Fruit fly (Drosophila melanogaster): Measurements from ENCODE around the gene CG31715.

Gene CG31715

DNA sequence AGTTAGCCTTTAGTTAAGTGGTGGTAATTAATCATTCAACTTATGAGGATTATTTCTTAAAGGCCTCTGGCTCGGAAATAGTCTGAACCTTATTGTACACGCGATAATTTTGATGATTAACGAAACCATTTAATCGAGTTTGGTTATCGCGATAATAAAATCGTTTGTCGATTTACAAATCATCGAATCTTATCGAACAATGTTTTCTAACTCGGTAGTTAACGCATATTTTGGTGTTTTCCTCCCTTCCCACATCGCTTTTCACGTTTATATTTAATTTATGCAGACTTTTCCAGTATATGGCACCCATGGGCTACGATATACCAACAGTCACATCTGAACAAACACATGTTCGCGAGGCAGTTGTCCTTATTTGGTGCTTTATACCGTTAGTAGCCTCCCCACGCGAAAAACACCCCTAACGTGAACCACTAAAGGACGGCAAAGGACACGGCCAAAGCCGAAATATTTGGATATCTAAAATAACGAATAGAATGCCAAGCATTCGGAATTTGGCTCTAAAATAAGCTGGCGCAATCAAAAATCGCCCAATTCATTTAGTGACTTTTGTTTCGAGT, 2.7 kb downstream of the CG31715 start, which contains the start of gene Frmd5 (continued):
- TF ChIP-seq shn (GFP tag; optimal IDR thresholded peaks at IDR 0.05) (no peak), Ets65A (GFP tag) (no peak), Doc3 (GFP tag; IDR thresholded peaks at IDR 0.05; ENCODE audit: partially characterized antibody) (no peak), Xrp1 (GFP tag; IDR thresholded peaks at IDR 0.05) (no peak), pfk (GFP tag; optimal IDR thresholded peaks at IDR 0.05) (no peak), crol (GFP tag; IDR thresholded peaks at IDR 0.05) (no peak), sna (GFP tag; IDR thresholded peaks at IDR 0.05; ENCODE audit: partially characterized antibody) (peak; percentile 44; the same call in 1 of the 2 replicates), CG13894 (tag; optimal IDR thresholded peaks at IDR 0.05) (no peak), CG4424 (GFP tag; optimal IDR thresholded peaks at IDR 0.05) (no peak), HLH4C (GFP tag; IDR thresholded peaks at IDR 0.05; ENCODE audit: partially characterized antibody) (peak; percentile 62), dati (GFP tag; IDR thresholded peaks at IDR 0.05) (no peak), CG4404 (GFP tag; IDR thresholded peaks at IDR 0.05) (no peak), nerfin-2 (GFP tag; IDR thresholded peaks at IDR 0.05; ENCODE audit: partially characterized antibody) (peak; percentile 50; the same call in 1 of the 2 replicates), CG3726 (GFP tag; IDR thresholded peaks at IDR 0.05) (no peak), ara (GFP tag; IDR thresholded peaks at IDR 0.05) (no peak), CG4854 (GFP tag; optimal IDR thresholded peaks at IDR 0.05) (no peak), gfzf (GFP tag; optimal IDR thresholded peaks at IDR 0.05) (peak; percentile 46), btn (GFP tag; optimal IDR thresholded peaks at IDR 0.05) (no peak), chm (GFP tag; IDR thresholded peaks at IDR 0.05) (no peak), cas (GFP tag; IDR thresholded peaks at IDR 0.05) (no peak), sug (tag; optimal IDR thresholded peaks at IDR 0.05) (no peak), CG7271 (tag; optimal IDR thresholded peaks at IDR 0.05) (no peak), pzg (GFP tag; optimal IDR thresholded peaks at IDR 0.05) (peak; percentile 22), br (optimal IDR thresholded peaks at IDR 0.05) (no peak), Dll (GFP tag; IDR thresholded peaks at IDR 0.05; ENCODE audit: partially characterized antibody) (peak; percentile 66; the same call in 2 of the 4 replicates), gsb-n (tag; optimal IDR thresholded peaks at IDR 0.05) (no peak), al (GFP tag; IDR thresholded peaks at IDR 0.05) (no peak), zen2 (GFP tag; IDR thresholded peaks at IDR 0.05; ENCODE audit: partially characterized antibody) (0 out of 3 replicates have a peak, but pooled peaks have one; percentile 28), ewg (GFP tag; optimal IDR thresholded peaks at IDR 0.05) (no peak), CG13123 (GFP tag; optimal IDR thresholded peaks at IDR 0.05) (no peak), CG8388 (GFP tag; optimal IDR thresholded peaks at IDR 0.05) (peak; percentile 5), kni (GFP tag; optimal IDR thresholded peaks at IDR 0.05) (no peak), HmgZ (tag; optimal IDR thresholded peaks at IDR 0.05) (no peak), ci (GFP tag; IDR thresholded peaks at IDR 0.05) (no peak), tup (GFP tag; optimal IDR thresholded peaks at IDR 0.05) (no peak), Med (GFP tag) (peak; percentile 23), pho (GFP tag; optimal IDR thresholded peaks at IDR 0.05) (no peak), abd-A (tag; optimal IDR thresholded peaks at IDR 0.05) (no peak), bbx (GFP tag; IDR thresholded peaks at IDR 0.05; ENCODE audit: partially characterized antibody) (peak; percentile 37; the same call in 1 of the 2 replicates), hb (GFP tag; IDR thresholded peaks at IDR 0.05; ENCODE audit: partially characterized antibody) (no peak), CG11504 (tag; optimal IDR thresholded peaks at IDR 0.05) (no peak), knrl (GFP tag; IDR thresholded peaks at IDR 0.05; ENCODE audit: partially characterized antibody) (0 out of 3 replicates have a peak, but pooled peaks have one; percentile 25), salm (tag; optimal IDR thresholded peaks at IDR 0.05) (no peak), CG15514 (GFP tag; optimal IDR thresholded peaks at IDR 0.05) (peak; percentile 74), yki (optimal IDR thresholded peaks at IDR 0.05) (no peak), Hr39 (optimal IDR thresholded peaks at IDR 0.05) (no peak), crp (GFP tag; optimal IDR thresholded peaks at IDR 0.05) (peak in 1 of 2 experiments; percentile 54), Scr (GFP tag; IDR thresholded peaks at IDR 0.05; ENCODE audit: partially characterized antibody) (peak; percentile 54), CG14860 (GFP tag; IDR thresholded peaks at IDR 0.05; ENCODE audit: partially characterized antibody) (peak; percentile 65)
